Worm (Caenorhabditis elegans): ENCODE measurements around the gene F17C11.26.

F17C11.26 gene

DNA sequence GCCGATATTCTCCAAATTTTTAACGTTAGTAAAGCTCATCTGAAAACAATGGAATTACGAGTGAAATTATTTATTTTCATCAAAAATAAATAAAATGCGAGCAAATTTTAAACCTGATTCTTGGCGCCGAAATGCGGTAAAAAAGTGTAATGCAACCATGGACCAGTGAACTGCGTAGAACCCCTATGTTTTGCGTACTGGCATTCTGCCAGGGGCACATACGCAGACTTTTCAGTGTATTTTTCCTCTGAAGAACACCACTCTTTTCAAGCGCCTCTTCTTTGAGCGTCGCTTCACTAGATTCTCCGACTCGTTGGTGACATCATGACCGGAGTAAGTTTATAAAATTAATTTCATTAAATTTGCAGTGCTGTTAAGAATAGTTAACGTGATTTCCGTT is 24.3 kb downstream of the F17C11.26 start, which contains the start of the genes ctf-4 and eef-1G (continued):
- peak; percentile 92 for TF ChIP-seq egl-27 (tag; optimal IDR thresholded peaks at IDR 0.05)

- TF ChIP-seq nhr-76 (tag; optimal IDR thresholded peaks at IDR 0.05) (no peak), lsy-12 (tag; optimal IDR thresholded peaks at IDR 0.05) (no peak), zag-1 (tag; optimal IDR thresholded peaks at IDR 0.05) (no peak), ceh-82 (tag; optimal IDR thresholded peaks at IDR 0.05) (no peak), fkh-10 (GFP tag; optimal IDR thresholded peaks at IDR 0.05) (no peak), skn-1 (tag; optimal IDR thresholded peaks at IDR 0.05) (no peak), nhr-12 (tag; optimal IDR thresholded peaks at IDR 0.05) (no peak), unc-62 (GFP tag; optimal IDR thresholded peaks at IDR 0.05) (no peak), unc-39 (tag; optimal IDR thresholded peaks at IDR 0.05) (no peak), lin-15B (tag; optimal IDR thresholded peaks at IDR 0.05) (no peak), daf-12 (tag; optimal IDR thresholded peaks at IDR 0.05) (no peak), R02D3.7 (tag; optimal IDR thresholded peaks at IDR 0.05) (no peak), ztf-11 (tag; optimal IDR thresholded peaks at IDR 0.05) (no peak), tbx-2 (tag; optimal IDR thresholded peaks at IDR 0.05) (no peak), nhr-43 (tag; optimal IDR thresholded peaks at IDR 0.05; ENCODE audit: poor library complexity, severe bottlenecking) (no peak), nhr-28 (tag; optimal IDR thresholded peaks at IDR 0.05) (no peak), pqm-1 (tag; optimal IDR thresholded peaks at IDR 0.05) (no peak)
Observed at ce11 chrV:10966874-10967273, 25.6 kb downstream of the F17C11.26 start.

- TF ChIP-seq sea-2 (GFP tag; optimal IDR thresholded peaks at IDR 0.05): no peak
- no peak for TF ChIP-seq ztf-4 (tag; optimal IDR thresholded peaks at IDR 0.05)
- TF ChIP-seq hmg-11 (tag; optimal IDR thresholded peaks at IDR 0.05): no peak
- TF ChIP-seq nhr-28 (tag; optimal IDR thresholded peaks at IDR 0.05): no peak
- peak; percentile 13 for TF ChIP-seq elt-2 (tag; optimal IDR thresholded peaks at IDR 0.05)
- no peak for TF ChIP-seq nhr-237 (tag; optimal IDR thresholded peaks at IDR 0.05)
Observed at ce11 chrV:10967594-10968273, 26.5 kb downstream of the F17C11.26 start.

ce11 chrV:10970070-10970469 is 28.8 kb downstream of the F17C11.26 start, which contains the start of gene F17C11.22:
F17C11.22 (minus strand) TSS chrV:10970170.
- TF ChIP-seq ceh-28 (tag; optimal IDR thresholded peaks at IDR 0.05) (no peak), ZK546.5 (tag; optimal IDR thresholded peaks at IDR 0.05) (no peak), nhr-12 (tag; optimal IDR thresholded peaks at IDR 0.05) (no peak), egl-27 (tag; optimal IDR thresholded peaks at IDR 0.05) (no peak), nhr-28 (tag; optimal IDR thresholded peaks at IDR 0.05) (no peak), unc-39 (tag; optimal IDR thresholded peaks at IDR 0.05) (no peak), nfya-1 (tag; optimal IDR thresholded peaks at IDR 0.05; ENCODE audit: insufficient read depth) (no peak), fkh-2 (tag; optimal IDR thresholded peaks at IDR 0.05) (no peak), lin-15B (tag; optimal IDR thresholded peaks at IDR 0.05) (no peak), ceh-16 (tag; optimal IDR thresholded peaks at IDR 0.05) (no peak), jun-1 (tag; optimal IDR thresholded peaks at IDR 0.05) (no peak)

ce11 chrV:10970930-10971329 is 29.7 kb downstream of the F17C11.26 start:
- TF ChIP-seq lsy-12 (tag; optimal IDR thresholded peaks at IDR 0.05) (no peak), nhr-23 (tag; optimal IDR thresholded peaks at IDR 0.05) (peak; percentile 38), ceh-28 (tag; optimal IDR thresholded peaks at IDR 0.05) (no peak), elt-3 (tag; optimal IDR thresholded peaks at IDR 0.05) (no peak)

DNA sequence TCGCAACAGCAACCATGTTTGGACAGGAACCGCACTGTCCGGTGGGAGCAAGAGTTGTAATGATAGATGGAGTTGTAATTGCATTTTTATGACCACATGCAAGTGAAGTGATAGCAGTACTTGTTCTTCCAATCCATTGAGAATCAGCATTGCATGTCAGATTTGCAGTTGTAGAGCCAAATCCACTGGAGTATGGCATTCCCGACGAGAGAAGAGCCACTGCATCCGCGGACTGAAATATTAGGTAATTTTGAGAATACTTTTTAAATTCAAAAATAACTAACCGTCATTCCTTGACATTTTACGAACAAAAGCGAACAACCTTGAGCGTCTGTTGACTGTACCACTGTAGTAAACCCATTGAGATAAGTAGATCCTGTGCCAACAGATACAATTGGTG is 33.8 kb downstream of the F17C11.26 start:
- TF ChIP-seq nhr-23 (tag; optimal IDR thresholded peaks at IDR 0.05) (no peak), ztf-4 (tag; optimal IDR thresholded peaks at IDR 0.05) (no peak), nhr-237 (tag; optimal IDR thresholded peaks at IDR 0.05) (no peak), lin-39 (tag; optimal IDR thresholded peaks at IDR 0.05) (no peak), ZK546.5 (tag; optimal IDR thresholded peaks at IDR 0.05) (no peak)

Measured in whole organism, L3 larva.